Fruit fly (Drosophila melanogaster): Measurements from ENCODE around the gene CG13295.

- no peak for TF ChIP-seq fru (GFP tag; optimal IDR thresholded peaks at IDR 0.05)
- no peak for TF ChIP-seq dsf (GFP tag; optimal IDR thresholded peaks at IDR 0.05; ENCODE audit: borderline replicate concordance)
- no peak for TF ChIP-seq Myc (optimal IDR thresholded peaks at IDR 0.05)
- TF ChIP-seq Dif (GFP tag; optimal IDR thresholded peaks at IDR 0.05; ENCODE audit: partially characterized antibody), result no peak
- no peak for TF ChIP-seq Abd-B (GFP tag; optimal IDR thresholded peaks at IDR 0.05)
- no peak for TF ChIP-seq GATAd (GFP tag; optimal IDR thresholded peaks at IDR 0.05)
- TF ChIP-seq N (GFP tag; optimal IDR thresholded peaks at IDR 0.05), result no peak
- peak; percentile 43 for TF ChIP-seq h (GFP tag; optimal IDR thresholded peaks at IDR 0.05)
- TF ChIP-seq psq (GFP tag; optimal IDR thresholded peaks at IDR 0.05), result no peak
- TF ChIP-seq sage (GFP tag; optimal IDR thresholded peaks at IDR 0.05), result no peak
- TF ChIP-seq Sp1 (GFP tag; optimal IDR thresholded peaks at IDR 0.05), result no peak
Observed at dm6 chr3L:6038720-6039205, 36.3 kb downstream of the CG13295 start, which contains the start of gene Jon65Aiv.

Measured in whole organism, wandering third instar larva.